Worm (Caenorhabditis elegans): ENCODE data around the gene vps-26.

vps-26 gene

DNA sequence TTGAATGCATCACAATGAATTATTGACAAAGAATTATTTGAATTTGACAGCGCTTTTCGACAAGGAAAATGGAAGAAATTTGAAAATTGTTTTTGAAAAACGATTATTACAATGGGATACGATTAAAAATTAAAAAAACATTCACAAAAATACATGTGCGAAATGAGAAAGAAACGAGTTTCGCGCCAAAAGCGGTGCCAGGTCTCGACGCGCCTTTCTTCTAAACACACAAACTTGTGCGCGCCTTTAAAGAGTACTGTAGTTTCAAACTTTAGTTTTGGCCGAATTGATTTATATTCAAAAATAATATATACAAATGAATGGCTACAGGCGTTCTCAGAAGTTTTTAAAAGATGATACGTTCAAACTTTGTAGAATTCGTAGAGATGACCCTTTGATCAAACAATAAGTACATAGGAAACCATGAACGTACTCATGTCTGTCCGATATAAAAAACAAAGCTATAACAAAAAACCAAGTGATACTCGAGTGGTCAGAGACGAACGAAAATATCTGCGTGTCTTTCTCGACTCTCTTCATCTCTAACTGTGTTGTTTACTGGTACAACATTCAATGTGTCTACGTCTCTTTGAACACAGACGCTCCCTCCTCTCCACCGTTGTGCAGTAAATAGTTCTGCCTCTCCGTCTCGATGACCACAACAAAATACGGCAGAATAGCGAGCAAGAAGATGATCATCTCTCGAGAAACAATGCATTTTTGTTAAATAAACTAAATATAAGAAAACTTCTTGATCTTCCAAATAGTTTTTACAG lies 26.4 kb upstream of the vps-26 start (continued):
- no peak for TF ChIP-seq F37D6.2 (tag; optimal IDR thresholded peaks at IDR 0.05)
- no peak for TF ChIP-seq egl-43 (GFP tag; IDR thresholded peaks at IDR 0.05)
- TF ChIP-seq F26F4.8 (GFP tag; conservative IDR thresholded peaks at IDR 0.05) = no peak
- TF ChIP-seq egl-27 (tag; optimal IDR thresholded peaks at IDR 0.05) = no peak
- TF ChIP-seq unc-39 (tag; optimal IDR thresholded peaks at IDR 0.05) = no peak
- no peak for TF ChIP-seq madf-5 (GFP tag; IDR thresholded peaks at IDR 0.05)
- TF ChIP-seq F10B5.3 (tag; optimal IDR thresholded peaks at IDR 0.05) = no peak
- no peak for TF ChIP-seq tag-97 (GFP tag; IDR thresholded peaks at IDR 0.05)
- peak; percentile 33 for TF ChIP-seq nhr-6 (tag; optimal IDR thresholded peaks at IDR 0.05)
- no peak for TF ChIP-seq Y5F2A.4 (GFP tag; optimal IDR thresholded peaks at IDR 0.05)
- TF ChIP-seq lir-3 (tag; optimal IDR thresholded peaks at IDR 0.05) = no peak
- TF ChIP-seq snpc-4 (tag; optimal IDR thresholded peaks at IDR 0.05) = no peak
- TF ChIP-seq dmd-9 (GFP tag; IDR thresholded peaks at IDR 0.05) = no peak
- no peak for TF ChIP-seq aha-1 (tag)
- no peak for TF ChIP-seq lin-15B (tag; optimal IDR thresholded peaks at IDR 0.05)
- no peak for TF ChIP-seq pha-4 (GFP tag; IDR thresholded peaks at IDR 0.05)
- peak; percentile 84 for TF ChIP-seq pha-4 (tag; optimal IDR thresholded peaks at IDR 0.05)
- no peak for TF ChIP-seq zag-1 (tag; optimal IDR thresholded peaks at IDR 0.05)
- no peak for TF ChIP-seq hmg-1.1 (GFP tag; IDR thresholded peaks at IDR 0.05)
- no peak for TF ChIP-seq mxl-3 (GFP tag; optimal IDR thresholded peaks at IDR 0.05)
- no peak for TF ChIP-seq fos-1 (tag; optimal IDR thresholded peaks at IDR 0.05)
- no peak for TF ChIP-seq daf-12 (tag; optimal IDR thresholded peaks at IDR 0.05)
- peak in 1 of 2 experiments; percentile 24 for TF ChIP-seq lsy-2 (tag; optimal IDR thresholded peaks at IDR 0.05)
- peak; percentile 58 for TF ChIP-seq dve-1 (tag; optimal IDR thresholded peaks at IDR 0.05; ENCODE audit: insufficient read depth)
- no peak for TF ChIP-seq R02D3.7 (tag; optimal IDR thresholded peaks at IDR 0.05)
- no peak for TF ChIP-seq mdl-1 (tag; optimal IDR thresholded peaks at IDR 0.05)
- TF ChIP-seq cey-2 (tag; optimal IDR thresholded peaks at IDR 0.05; ENCODE audit: borderline replicate concordance, insufficient read depth) = no peak
- no peak for TF ChIP-seq lin-1 (GFP tag; IDR thresholded peaks at IDR 0.05)
- no peak for TF ChIP-seq ceh-28 (tag; optimal IDR thresholded peaks at IDR 0.05)
- TF ChIP-seq Y105C5A.15 (GFP tag; IDR thresholded peaks at IDR 0.05) = no peak
- TF ChIP-seq ceh-44 (GFP tag; IDR thresholded peaks at IDR 0.05) = no peak
- TF ChIP-seq ctbp-1 (GFP tag; IDR thresholded peaks at IDR 0.05) = no peak
- TF ChIP-seq dpl-1 (GFP tag; optimal IDR thresholded peaks at IDR 0.05) = no peak
- no peak for TF ChIP-seq nhr-11 (tag; optimal IDR thresholded peaks at IDR 0.05)
- TF ChIP-seq set-16 (GFP tag; IDR thresholded peaks at IDR 0.05) = no peak
- TF ChIP-seq F49E8.2 (tag; optimal IDR thresholded peaks at IDR 0.05; ENCODE audit: borderline replicate concordance) = peak; percentile 28
- no peak for TF ChIP-seq mdt-29 (GFP tag; IDR thresholded peaks at IDR 0.05)
- no peak for TF ChIP-seq mxl-2 (GFP tag; conservative IDR thresholded peaks at IDR 0.05)
- TF ChIP-seq unc-62 (GFP tag; optimal IDR thresholded peaks at IDR 0.05 in 1 of 2) = no peak
- no peak for TF ChIP-seq unc-62 (tag; optimal IDR thresholded peaks at IDR 0.05)
- no peak for TF ChIP-seq nhr-237 (tag; optimal IDR thresholded peaks at IDR 0.05)
- TF ChIP-seq zfp-2 (tag; optimal IDR thresholded peaks at IDR 0.05) = no peak
- TF ChIP-seq nhr-102 (tag; optimal IDR thresholded peaks at IDR 0.05) = no peak
- peak; percentile 48 for TF ChIP-seq lin-38 (GFP tag; IDR thresholded peaks at IDR 0.05)

Measured in whole organism, L4 larva.